Worm (Caenorhabditis elegans) whole organism, young adult: Measurements from ENCODE around the gene srx-13.

Source experiments
- F10E7.11 ChIP-seq: sonication (generic microtip); optimal IDR thresholded peaks from 2 replicates; lab custom pipeline; 2017; ENCODE audit warnings: mild to moderate bottlenecking, missing genetic modification characterization, moderate library complexity, missing compliant biosample characterization
- F23B12.7 ChIP-seq: sonication (generic microtip); optimal IDR thresholded peaks from 2 replicates; lab custom pipeline; 2017; ENCODE audit warnings: missing genetic modification characterization, mild to moderate bottlenecking, missing compliant biosample characterization, antibody characterized with exemption, moderate library complexity; ENCODE audit not compliant: insufficient read depth
- F39B2.1 ChIP-seq: fragments of 200-800 bp; sonication (Bioruptor generic); IDR thresholded peaks from 2 replicates; pipeline ENCODE4 v1.3.6; 2022; ENCODE audit warnings: missing genetic modification reagents, missing genetic modification characterization, missing compliant biosample characterization
- F55B11.4 ChIP-seq: sonication (generic microtip); optimal IDR thresholded peaks from 2 replicates; lab custom pipeline; 2016; ENCODE audit warnings: missing compliant biosample characterization, missing genetic modification characterization, borderline replicate concordance; ENCODE audit not compliant: insufficient read depth
- T26A5.8 ChIP-seq: sonication (generic microtip); optimal IDR thresholded peaks from 2 replicates; lab custom pipeline; 2016; ENCODE audit warnings: missing genetic modification characterization, missing compliant biosample characterization
- Y53G8AR.9 ChIP-seq: fragments of 200-800 bp; sonication (Bioruptor generic); conservative IDR thresholded peaks from 2 replicates; pipeline ENCODE4 v1.3.6; 2022; ENCODE audit warnings: missing genetic modification reagents, missing genetic modification characterization, missing compliant biosample characterization
- athp-1 ChIP-seq: sonication (generic microtip); optimal IDR thresholded peaks from 2 replicates; lab custom pipeline; 2017; ENCODE audit warnings: mild to moderate bottlenecking, missing genetic modification characterization, missing compliant biosample characterization
- cebp-1 ChIP-seq, 2 experiments: fragments of 200-800 bp in 1 of 2; sonication (Bioruptor generic) in 1 of 2; sonication (generic microtip) in 1 of 2; IDR thresholded peaks in 1 of 2; optimal IDR thresholded peaks in 1 of 2; 2 replicates each; pipeline versions ENCODE4 v1.3.6 to Lab custom; 2017 to 2022; ENCODE audit warnings: missing compliant biosample characterization in 2 of 2, missing genetic modification characterization in 2 of 2, mild to moderate bottlenecking in 1 of 2, missing genetic modification reagents in 1 of 2, moderate library complexity in 1 of 2
- cebp-2 ChIP-seq: fragments of 200-800 bp; sonication (Bioruptor generic); IDR thresholded peaks from 2 replicates; pipeline ENCODE4 v1.3.6; 2022; ENCODE audit warnings: missing genetic modification characterization, missing compliant biosample characterization
- ceh-58 ChIP-seq: fragments of 200-800 bp; sonication (Bioruptor generic); IDR thresholded peaks from 2 replicates; pipeline ENCODE4 v1.3.6; 2022; ENCODE audit warnings: missing genetic modification characterization, missing compliant biosample characterization
- efl-1 ChIP-seq: fragments of 150-350 bp; optimal IDR thresholded peaks from 2 replicates; lab custom pipeline; 2014; ENCODE audit warnings: missing biosample characterization, missing genetic modification reagents, missing genetic modification characterization
- egl-18 ChIP-seq: fragments of 200-800 bp; sonication (Bioruptor generic); IDR thresholded peaks from 2 replicates; pipeline ENCODE4 v1.3.6; 2022; ENCODE audit warnings: missing genetic modification reagents, missing genetic modification characterization, missing compliant biosample characterization
- egl-44 ChIP-seq: fragments of 200-800 bp; sonication (Bioruptor generic); IDR thresholded peaks from 2 replicates; pipeline ENCODE4 v1.3.6; 2022; ENCODE audit warnings: missing genetic modification reagents, missing genetic modification characterization, missing compliant biosample characterization
- hlh-12 ChIP-seq: sonication (generic microtip); optimal IDR thresholded peaks from 2 replicates; lab custom pipeline; 2016; ENCODE audit warnings: missing genetic modification characterization, missing compliant biosample characterization
- hlh-26 ChIP-seq: fragments of 200-800 bp; sonication (Bioruptor generic); conservative IDR thresholded peaks from 2 replicates; pipeline ENCODE4 v1.3.6; 2022; ENCODE audit warnings: missing genetic modification reagents, missing genetic modification characterization, missing compliant biosample characterization
- hmg-1.2 ChIP-seq: fragments of 200-800 bp; sonication (Bioruptor generic); IDR thresholded peaks from 2 replicates; pipeline ENCODE4 v1.3.6; 2022; ENCODE audit warnings: missing genetic modification reagents, missing genetic modification characterization, missing compliant biosample characterization
- hmg-20 ChIP-seq: fragments of 200-800 bp; sonication (Bioruptor generic); IDR thresholded peaks from 2 replicates; pipeline ENCODE4 v1.3.6; 2022; ENCODE audit warnings: missing genetic modification reagents, missing genetic modification characterization, missing compliant biosample characterization
- hrde-1 ChIP-seq: sonication (generic microtip); optimal IDR thresholded peaks from 2 replicates; lab custom pipeline; 2016; ENCODE audit warnings: missing genetic modification characterization, mild to moderate bottlenecking, missing compliant biosample characterization, moderate library complexity, missing genotype, missing genetic modification reagents, borderline replicate concordance
- hsf-1 ChIP-seq: fragments of 200-800 bp; sonication (Bioruptor generic); IDR thresholded peaks from 2 replicates; pipeline ENCODE4 v1.3.6; 2022; ENCODE audit warnings: missing genetic modification reagents, missing genetic modification characterization, missing compliant biosample characterization
- lir-1 ChIP-seq: fragments of 200-800 bp; sonication (Bioruptor generic); conservative IDR thresholded peaks from 2 replicates; pipeline ENCODE4 v1.3.6; 2022; ENCODE audit warnings: missing genetic modification reagents, missing genetic modification characterization, missing compliant biosample characterization
- lsy-27 ChIP-seq: sonication (generic microtip); optimal IDR thresholded peaks from 2 replicates; lab custom pipeline; 2017; ENCODE audit warnings: missing genetic modification characterization, mild to moderate bottlenecking, missing compliant biosample characterization, antibody characterized with exemption, missing genotype, borderline replicate concordance; ENCODE audit not compliant: insufficient read depth
- madf-10 ChIP-seq: sonication (generic microtip); optimal IDR thresholded peaks from 2 replicates; lab custom pipeline; 2016; ENCODE audit warnings: mild to moderate bottlenecking, missing genetic modification characterization, missing compliant biosample characterization
- nhr-179 ChIP-seq: sonication (generic microtip); optimal IDR thresholded peaks from 2 replicates; lab custom pipeline; 2016; ENCODE audit warnings: mild to moderate bottlenecking, missing genetic modification characterization, missing compliant biosample characterization
- rpc-1 ChIP-seq, 2 experiments: fragments of 150-350 bp in 1 of 2; sonication (generic microtip) in 1 of 2; optimal IDR thresholded peaks; 2 replicates each; lab custom pipeline; 2014 to 2018; ENCODE audit warnings: missing biosample characterization in 1 of 2, missing genetic modification characterization in 1 of 2, missing genetic modification reagents in 1 of 2, missing genotype in 1 of 2
- sea-2 ChIP-seq: fragments of 200-800 bp; sonication (Bioruptor generic); IDR thresholded peaks from 2 replicates; pipeline ENCODE4 v1.3.6; 2022; ENCODE audit warnings: missing genetic modification characterization, missing compliant biosample characterization
- snpc-3.4 ChIP-seq: sonication (generic microtip); optimal IDR thresholded peaks from 2 replicates; lab custom pipeline; 2017; ENCODE audit warnings: missing genetic modification characterization, mild to moderate bottlenecking, missing compliant biosample characterization, antibody characterized with exemption, moderate library complexity, missing genotype, missing genetic modification reagents
- sptf-2 ChIP-seq: fragments of 200-800 bp; sonication (Bioruptor generic); optimal IDR thresholded peaks from 2 replicates; lab custom pipeline; 2018; ENCODE audit warnings: mild to moderate bottlenecking, missing genetic modification characterization, missing compliant biosample characterization
- unc-62 ChIP-seq: fragments of 150-350 bp; optimal IDR thresholded peaks from 2 replicates; lab custom pipeline; 2014; ENCODE audit warnings: missing biosample characterization, missing genetic modification reagents, missing genetic modification characterization
- ztf-22 ChIP-seq: fragments of 200-800 bp; sonication (Bioruptor generic); optimal IDR thresholded peaks from 2 replicates; lab custom pipeline; 2018; ENCODE audit warnings: mild to moderate bottlenecking, missing genetic modification characterization, moderate library complexity, missing compliant biosample characterization
- ztf-25 ChIP-seq: fragments of 200-800 bp; sonication (Bioruptor generic); IDR thresholded peaks from 2 replicates; pipeline ENCODE4 v1.3.6; 2022; ENCODE audit warnings: missing genetic modification reagents, missing genetic modification characterization, missing compliant biosample characterization

srx-13 gene

DNA sequence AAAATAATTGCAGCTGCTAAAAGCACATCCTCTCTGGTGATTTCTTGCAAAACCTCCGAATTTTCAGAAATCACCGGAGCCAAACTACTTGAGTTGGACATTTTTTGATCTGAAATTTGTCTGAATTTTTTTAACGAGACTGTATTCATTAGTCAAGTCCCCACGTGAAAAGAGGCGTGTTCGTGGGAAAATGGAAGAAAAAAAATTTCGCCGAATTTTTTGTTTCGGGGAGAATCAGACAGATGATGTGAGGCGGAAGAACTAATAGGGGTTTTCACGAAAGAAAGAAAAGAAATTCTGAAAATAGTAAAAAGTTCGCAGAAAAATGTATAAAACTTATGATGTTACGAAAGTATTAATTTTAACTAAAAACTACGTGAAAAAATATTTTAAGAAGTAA lies at the start of gene srx-13:
srx-13 (minus strand) TSS at position 101 of the 400 bp plus-strand sequence.
- TF ChIP-seq lsy-27 (tag; lab: Kevin White, UChicago) (no peak), egl-18 (GFP tag; lab: Robert Waterston, UW) (no peak)

DNA sequence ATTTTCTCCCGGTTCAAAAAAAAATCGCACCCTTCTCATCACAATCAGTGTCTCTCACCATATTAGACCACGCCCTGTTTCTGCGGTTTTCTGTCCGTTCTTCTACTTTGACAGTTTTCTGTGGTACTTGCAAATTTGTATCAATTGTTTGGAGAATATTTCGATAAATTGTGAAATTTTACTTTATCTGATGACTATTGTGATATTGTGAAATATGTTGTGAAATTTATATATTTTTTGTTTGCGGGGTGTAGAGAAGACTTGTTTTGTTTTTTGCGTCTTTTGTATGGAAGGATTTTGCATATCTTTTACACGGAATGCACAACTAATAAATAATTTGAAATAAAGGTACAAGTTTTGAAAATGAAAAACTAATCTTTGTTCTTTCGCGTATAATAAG lies 48.9 kb upstream of the srx-13 start:
- TF ChIP-seq T26A5.8 (no peak), cebp-1 (GFP tag; IDR thresholded peaks at IDR 0.05; lab: Robert Waterston, UW) (no peak), cebp-1 (tag; optimal IDR thresholded peaks at IDR 0.05; lab: Kevin White, UChicago) (peak; percentile 88)

DNA sequence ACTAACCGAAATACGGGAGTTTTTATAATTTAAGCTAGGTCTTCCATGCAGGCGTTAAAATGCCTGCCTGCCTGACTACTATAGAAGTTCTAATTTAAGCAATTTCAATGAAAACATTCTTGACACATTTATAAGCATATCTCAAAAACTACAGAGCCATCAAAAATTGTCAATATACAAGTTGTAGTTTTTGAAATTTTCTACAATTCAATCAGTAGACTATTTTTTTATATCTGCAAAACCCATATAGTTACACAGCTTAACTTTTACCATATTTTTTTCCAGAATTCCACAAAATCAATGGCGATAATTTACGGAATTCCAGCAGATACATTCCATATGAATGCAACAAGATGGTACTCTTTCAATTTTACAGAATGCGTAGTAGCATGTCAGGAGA lies 44.7 kb upstream of the srx-13 start, which contains the start of gene C50A2.7:
C50A2.7 (plus strand) TSS at position 301 of the 400 bp plus-strand sequence.
- TF ChIP-seq rpc-1 (optimal IDR thresholded peaks at IDR 0.05; lab: Kevin White, UChicago), result no peak
- no peak for TF ChIP-seq rpc-1 (tag; optimal IDR thresholded peaks at IDR 0.05; lab: Kevin White, UChicago)
- TF ChIP-seq egl-44 (GFP tag; lab: Robert Waterston, UW), result no peak
- TF ChIP-seq ztf-22 (GFP tag; lab: Kevin White, UChicago), result no peak
- no peak for TF ChIP-seq hrde-1 (tag; lab: Kevin White, UChicago)
- TF ChIP-seq ztf-25, result no peak
- TF ChIP-seq hlh-12 (tag; lab: Kevin White, UChicago), result no peak
- TF ChIP-seq sptf-2 (GFP tag; lab: Kevin White, UChicago), result no peak
- no peak for TF ChIP-seq sea-2
- no peak for TF ChIP-seq cebp-2 (GFP tag; lab: Robert Waterston, UW)
- TF ChIP-seq snpc-3.4 (tag; lab: Kevin White, UChicago), result no peak
- no peak for TF ChIP-seq hlh-26 (GFP tag; lab: Robert Waterston, UW)
- TF ChIP-seq madf-10 (tag; lab: Kevin White, UChicago), result no peak
- no peak for TF ChIP-seq efl-1 (GFP tag; lab: Kevin White, UChicago)
- no peak for TF ChIP-seq F10E7.11 (tag; lab: Kevin White, UChicago)
- TF ChIP-seq F39B2.1 (GFP tag; lab: Robert Waterston, UW), result no peak
- no peak for TF ChIP-seq athp-1 (tag; lab: Kevin White, UChicago)
- TF ChIP-seq, all 124 proteins: peak for 0

- TF ChIP-seq Y53G8AR.9 (GFP tag; lab: Robert Waterston, UW), result no peak
- no peak for TF ChIP-seq F55B11.4 (tag; lab: Kevin White, UChicago)
Measured at ce11 chrIV:1160386-1160785, 41.9 kb upstream of the srx-13 start, which contains the start of gene ets-8. ets-8 (minus strand) TSS chrIV:1160486.

- TF ChIP-seq hsf-1, result no peak
Measured at ce11 chrIV:1157928-1158327, 39.5 kb upstream of the srx-13 start, which contains the start of gene C50A2.3. C50A2.3 (minus strand) TSS chrIV:1158028.

- TF ChIP-seq unc-62 (GFP tag; lab: Kevin White, UChicago) (no peak), F23B12.7 (tag; lab: Kevin White, UChicago) (no peak), lir-1 (GFP tag; lab: Robert Waterston, UW) (no peak), ceh-58 (no peak), hmg-20 (GFP tag; lab: Robert Waterston, UW) (no peak), hmg-1.2 (GFP tag; lab: Robert Waterston, UW) (peak; percentile 29; the same call in 1 of the 2 replicates), nhr-179 (tag; lab: Kevin White, UChicago) (no peak)
- TF ChIP-seq, all 124 proteins: peak for 1
Measured at ce11 chrIV:1155206-1155605, 36.7 kb upstream of the srx-13 start.
